Fruit fly (Drosophila melanogaster): ENCODE results near the gene Prestin.

DNA sequence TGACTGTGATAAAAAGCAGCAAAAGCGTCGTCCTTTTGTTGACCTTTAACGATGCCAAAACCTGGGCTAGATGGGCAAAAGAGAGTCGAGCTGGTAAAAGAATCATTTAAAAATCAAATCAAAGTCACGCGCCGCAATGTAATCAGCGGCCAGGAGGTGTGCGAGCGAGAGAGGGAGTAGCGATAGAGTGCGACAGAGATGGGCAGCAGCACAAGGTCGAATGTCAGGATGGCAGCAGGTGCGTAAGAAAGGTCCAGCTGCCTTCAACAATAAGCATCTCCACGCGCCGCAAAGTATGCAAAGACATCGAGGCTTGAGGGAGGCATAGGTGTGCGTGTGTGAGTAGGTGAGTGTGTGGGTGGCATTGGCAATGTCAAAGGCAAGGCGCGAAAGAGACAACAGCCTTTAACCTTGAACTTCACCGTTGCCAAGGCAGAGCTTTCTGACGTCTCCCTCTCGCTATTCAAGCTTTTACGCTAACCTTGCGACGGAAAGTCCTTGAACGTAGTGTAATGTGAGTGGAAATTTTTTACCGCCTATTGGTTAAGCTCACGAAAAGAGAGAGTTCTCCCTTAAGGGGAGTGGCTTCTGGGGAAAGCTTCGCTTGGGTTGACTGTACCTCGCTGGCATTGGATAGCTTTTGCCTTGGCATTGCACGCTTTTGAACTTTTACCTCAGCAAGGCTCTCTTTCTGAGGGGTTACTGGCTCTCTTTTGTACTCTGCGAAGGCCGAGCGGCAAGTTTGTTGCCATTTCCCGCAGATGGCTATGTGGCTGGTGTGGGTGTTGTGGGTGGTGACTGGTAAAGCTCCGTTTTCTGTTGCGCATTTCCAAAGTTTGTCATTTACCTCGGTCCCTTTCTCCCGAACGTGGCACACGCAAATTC, 22.3 kb upstream of the Prestin start:
- TF ChIP-seq Myc (optimal IDR thresholded peaks at IDR 0.05) (no peak), insv (optimal IDR thresholded peaks at IDR 0.05) (no peak), psq (optimal IDR thresholded peaks at IDR 0.05) (no peak), Sin3A (optimal IDR thresholded peaks at IDR 0.05) (no peak), ttk (optimal IDR thresholded peaks at IDR 0.05) (no peak), h (optimal IDR thresholded peaks at IDR 0.05) (no peak)

All from Kc167 (cell line).